Worm (Caenorhabditis elegans) whole organism, L4 larva: Measurements from ENCODE around the gene mdt-11.
A peak's percentile ranks its signal among the peaks of the same experiment; 100 is the strongest.

Experiments used
- F26F4.8 ChIP-seq: fragments of 200-800 bp; sonication (Bioruptor generic); conservative IDR thresholded peaks from 2 replicates; pipeline ENCODE4 v1.3.6; 2022; ENCODE audit warnings: missing genetic modification characterization, missing compliant biosample characterization
- F44E2.7 ChIP-seq: fragments of 200-800 bp; sonication (Bioruptor generic); IDR thresholded peaks from 2 replicates; pipeline ENCODE4 v2.1.2; 2022; ENCODE audit warnings: missing genetic modification characterization, missing compliant biosample characterization
- F49E8.2 ChIP-seq: sonication (generic microtip); optimal IDR thresholded peaks from 2 replicates; lab custom pipeline; 2016; ENCODE audit warnings: missing compliant biosample characterization, mild to moderate bottlenecking, missing genetic modification characterization, borderline replicate concordance
- R02D3.7 ChIP-seq: fragments of 150-350 bp; sonication (generic microtip); optimal IDR thresholded peaks from 3 replicates; lab custom pipeline; 2014; ENCODE audit warnings: missing biosample characterization, missing genetic modification characterization
- T20F7.1 ChIP-seq: fragments of 200-800 bp; sonication (Bioruptor generic); optimal IDR thresholded peaks from 2 replicates; lab custom pipeline; 2018; ENCODE audit warnings: mild to moderate bottlenecking, missing genetic modification characterization, missing compliant biosample characterization
- T26A8.4 ChIP-seq: fragments of 200-800 bp; sonication (Bioruptor generic); IDR thresholded peaks from 2 replicates; pipeline ENCODE4 v1.3.6; 2022; ENCODE audit warnings: missing genetic modification characterization, missing compliant biosample characterization
- Y48G9A.11 ChIP-seq: fragments of 200-800 bp; sonication (Bioruptor generic); IDR thresholded peaks from 2 replicates; pipeline ENCODE4 v1.3.6; 2022; ENCODE audit warnings: missing genetic modification reagents, missing genetic modification characterization, missing compliant biosample characterization
- Y5F2A.4 ChIP-seq: fragments of 200-800 bp; sonication (Bioruptor generic); optimal IDR thresholded peaks from 2 replicates; lab custom pipeline; 2018; ENCODE audit warnings: mild to moderate bottlenecking, missing genetic modification characterization, missing compliant biosample characterization
- Y75B8A.6 ChIP-seq: fragments of 200-800 bp; sonication (Bioruptor generic); IDR thresholded peaks from 2 replicates; pipeline ENCODE4 v1.3.6; 2022; ENCODE audit warnings: missing genetic modification reagents, missing genetic modification characterization, missing compliant biosample characterization
- ZK546.5 ChIP-seq, 2 experiments: sonication (generic microtip); optimal IDR thresholded peaks; 2 replicates each; lab custom pipeline; 2017; ENCODE audit warnings: missing biosample characterization in 2 of 2, missing genetic modification characterization in 2 of 2
- aly-2 ChIP-seq: sonication (generic microtip); optimal IDR thresholded peaks from 2 replicates; lab custom pipeline; 2018; ENCODE audit warnings: missing biosample characterization, missing genetic modification characterization
- attf-4 ChIP-seq: sonication (generic microtip); optimal IDR thresholded peaks from 3 replicates; lab custom pipeline; 2017; ENCODE audit warnings: missing biosample characterization, missing genetic modification characterization
- ceh-20 ChIP-seq: fragments of 200-800 bp; sonication (Bioruptor generic); IDR thresholded peaks from 2 replicates; pipeline ENCODE4 v1.3.6; 2022; ENCODE audit warnings: missing genetic modification reagents, missing genetic modification characterization, missing compliant biosample characterization
- ceh-28 ChIP-seq: fragments of 150-350 bp; optimal IDR thresholded peaks from 2 replicates; lab custom pipeline; 2014; ENCODE audit warnings: missing biosample characterization, missing genetic modification reagents, missing genetic modification characterization
- ces-1 ChIP-seq: fragments of 150-350 bp; sonication (generic microtip); optimal IDR thresholded peaks from 4 replicates; lab custom pipeline; 2014; ENCODE audit warnings: missing biosample characterization, missing genetic modification reagents, missing genetic modification characterization
- daf-12 ChIP-seq: fragments of 150-350 bp; optimal IDR thresholded peaks from 2 replicates; lab custom pipeline; 2014; ENCODE audit warnings: missing biosample characterization, missing genetic modification reagents, missing genetic modification characterization
- daf-16 ChIP-seq, 3 experiments: sonication (generic microtip); optimal IDR thresholded peaks; 2 replicates each; lab custom pipeline; 2016 to 2017; ENCODE audit warnings: missing genetic modification characterization in 3 of 3, missing genetic modification reagents in 3 of 3, mild to moderate bottlenecking in 2 of 3, missing compliant biosample characterization in 2 of 3, missing biosample characterization in 1 of 3, moderate library complexity in 1 of 3
- dmd-8 ChIP-seq: fragments of 200-800 bp; sonication (Bioruptor generic); IDR thresholded peaks from 2 replicates; pipeline ENCODE4 v1.3.6; 2022; ENCODE audit warnings: missing genetic modification characterization, missing compliant biosample characterization
- dve-1 ChIP-seq: sonication (generic microtip); optimal IDR thresholded peaks from 2 replicates; lab custom pipeline; 2017; ENCODE audit warnings: antibody characterized with exemption, mild to moderate bottlenecking, missing genetic modification characterization, missing compliant biosample characterization; ENCODE audit not compliant: insufficient read depth
- egl-27 ChIP-seq: sonication (generic microtip); optimal IDR thresholded peaks from 3 replicates; lab custom pipeline; 2017; ENCODE audit warnings: missing biosample characterization, missing genetic modification reagents, missing genetic modification characterization
- fkh-10 ChIP-seq: fragments of 150-350 bp; optimal IDR thresholded peaks from 2 replicates; lab custom pipeline; 2014; ENCODE audit warnings: missing biosample characterization, missing genetic modification reagents, missing genetic modification characterization
- fos-1 ChIP-seq: fragments of 150-350 bp; optimal IDR thresholded peaks from 2 replicates; lab custom pipeline; 2014; ENCODE audit warnings: missing biosample characterization, missing genetic modification characterization
- gei-8 ChIP-seq: fragments of 200-800 bp; sonication (Bioruptor generic); optimal IDR thresholded peaks from 2 replicates; lab custom pipeline; 2018; ENCODE audit warnings: mild to moderate bottlenecking, missing genetic modification characterization, missing compliant biosample characterization
- hmg-1.1 ChIP-seq: fragments of 200-800 bp; sonication (Bioruptor generic); IDR thresholded peaks from 2 replicates; pipeline ENCODE4 v1.3.6; 2022; ENCODE audit warnings: missing genetic modification reagents, missing genetic modification characterization, missing compliant biosample characterization
- lin-1 ChIP-seq: fragments of 200-800 bp; sonication (Bioruptor generic); IDR thresholded peaks from 2 replicates; pipeline ENCODE4 v1.3.6; 2022; ENCODE audit warnings: missing genetic modification reagents, missing genetic modification characterization, missing compliant biosample characterization
- lin-29 ChIP-seq: fragments of 200-800 bp; sonication (Bioruptor generic); IDR thresholded peaks from 2 replicates; pipeline ENCODE4 v1.3.6; 2022; ENCODE audit warnings: missing genetic modification reagents, missing genetic modification characterization, missing compliant biosample characterization
- lin-38 ChIP-seq: fragments of 200-800 bp; sonication (Bioruptor generic); IDR thresholded peaks from 2 replicates; pipeline ENCODE4 v1.3.6; 2022; ENCODE audit warnings: missing genetic modification reagents, missing genetic modification characterization, missing compliant biosample characterization
- lir-3 ChIP-seq: sonication (generic microtip); optimal IDR thresholded peaks from 2 replicates; lab custom pipeline; 2016; ENCODE audit warnings: mild to moderate bottlenecking, missing genetic modification characterization, missing compliant biosample characterization
- mdl-1 ChIP-seq, 2 experiments: fragments of 150-350 bp in 1 of 2; sonication (generic microtip) in 1 of 2; optimal IDR thresholded peaks; 2 replicates each; lab custom pipeline; 2014 to 2017; ENCODE audit warnings: missing biosample characterization in 2 of 2, missing genetic modification characterization in 2 of 2
- mes-2 ChIP-seq: sonication (generic microtip); optimal IDR thresholded peaks from 2 replicates; lab custom pipeline; 2016; ENCODE audit warnings: missing genotype, mild to moderate bottlenecking, missing genetic modification characterization, missing compliant biosample characterization; ENCODE audit not compliant: poor library complexity, severe bottlenecking
- mxl-2 ChIP-seq: fragments of 200-800 bp; sonication (Bioruptor generic); conservative IDR thresholded peaks from 2 replicates; pipeline ENCODE4 v1.3.6; 2022; ENCODE audit warnings: missing genetic modification reagents, missing genetic modification characterization, missing compliant biosample characterization
- nhr-10 ChIP-seq: fragments of 150-350 bp; optimal IDR thresholded peaks from 2 replicates; lab custom pipeline; 2014; ENCODE audit warnings: missing biosample characterization, missing genetic modification characterization
- nhr-237 ChIP-seq: sonication (generic microtip); optimal IDR thresholded peaks from 2 replicates; lab custom pipeline; 2017; ENCODE audit warnings: missing biosample characterization, missing genetic modification characterization
- nhr-25 ChIP-seq: sonication (generic microtip); optimal IDR thresholded peaks from 2 replicates; lab custom pipeline; 2017; ENCODE audit warnings: missing genetic modification characterization, mild to moderate bottlenecking, missing compliant biosample characterization, antibody characterized with exemption, moderate library complexity, borderline replicate concordance; ENCODE audit not compliant: insufficient read depth
- nhr-42 ChIP-seq: fragments of 200-800 bp; sonication (Bioruptor generic); IDR thresholded peaks from 2 replicates; pipeline ENCODE4 v1.3.6; 2022; ENCODE audit warnings: missing genetic modification characterization, missing compliant biosample characterization
- nhr-48 ChIP-seq: sonication (generic microtip); optimal IDR thresholded peaks from 2 replicates; lab custom pipeline; 2016; ENCODE audit warnings: mild to moderate bottlenecking, missing genetic modification characterization, missing compliant biosample characterization
- nhr-6 ChIP-seq: fragments of 150-350 bp; optimal IDR thresholded peaks from 2 replicates; lab custom pipeline; 2014; ENCODE audit warnings: missing biosample characterization, missing genetic modification characterization
- pqm-1 ChIP-seq: sonication (generic microtip); optimal IDR thresholded peaks from 2 replicates; lab custom pipeline; 2017; ENCODE audit warnings: missing biosample characterization, missing genetic modification characterization
- set-16 ChIP-seq: fragments of 200-800 bp; sonication (Bioruptor generic); IDR thresholded peaks from 2 replicates; pipeline ENCODE4 v1.3.6; 2022; ENCODE audit warnings: missing genetic modification reagents, missing genetic modification characterization, missing compliant biosample characterization
- snpc-4 ChIP-seq: fragments of 150-350 bp; optimal IDR thresholded peaks from 2 replicates; lab custom pipeline; 2014; ENCODE audit warnings: missing biosample characterization, missing genetic modification characterization
- spr-3 ChIP-seq: fragments of 200-800 bp; sonication (Bioruptor generic); optimal IDR thresholded peaks from 2 replicates; lab custom pipeline; 2018; ENCODE audit warnings: mild to moderate bottlenecking, missing genetic modification characterization, missing compliant biosample characterization
- tag-97 ChIP-seq: fragments of 200-800 bp; sonication (Bioruptor generic); IDR thresholded peaks from 2 replicates; pipeline ENCODE4 v1.3.6; 2022; ENCODE audit warnings: missing genetic modification characterization, missing compliant biosample characterization
- unc-130 ChIP-seq: sonication (generic microtip); optimal IDR thresholded peaks from 2 replicates; lab custom pipeline; 2016; ENCODE audit warnings: missing genetic modification reagents, missing genetic modification characterization, missing compliant biosample characterization
- unc-39 ChIP-seq: sonication (generic microtip); optimal IDR thresholded peaks from 2 replicates; lab custom pipeline; 2017; ENCODE audit warnings: missing biosample characterization, missing genetic modification characterization
- vab-7 ChIP-seq: fragments of 200-800 bp; sonication (Bioruptor generic); IDR thresholded peaks from 2 replicates; pipeline ENCODE4 v1.3.6; 2022; ENCODE audit warnings: missing genetic modification reagents, missing genetic modification characterization, missing compliant biosample characterization
- zfp-2 ChIP-seq: sonication (generic microtip); optimal IDR thresholded peaks from 2 replicates; lab custom pipeline; 2016; ENCODE audit warnings: mild to moderate bottlenecking, missing genetic modification characterization, missing compliant biosample characterization
- zfp-3 ChIP-seq: fragments of 200-800 bp; sonication (Bioruptor generic); conservative IDR thresholded peaks from 2 replicates; pipeline ENCODE4 v1.3.6; 2022; ENCODE audit warnings: missing genetic modification reagents, missing genetic modification characterization, missing compliant biosample characterization
- zip-11 ChIP-seq: fragments of 200-800 bp; sonication (Bioruptor generic); IDR thresholded peaks from 2 replicates; pipeline ENCODE4 v1.3.6; 2022; ENCODE audit warnings: missing genetic modification characterization, missing compliant biosample characterization
- ztf-11 ChIP-seq: fragments of 150-350 bp; optimal IDR thresholded peaks from 2 replicates; lab custom pipeline; 2014; ENCODE audit warnings: missing biosample characterization, missing genetic modification characterization

Gene mdt-11

DNA sequence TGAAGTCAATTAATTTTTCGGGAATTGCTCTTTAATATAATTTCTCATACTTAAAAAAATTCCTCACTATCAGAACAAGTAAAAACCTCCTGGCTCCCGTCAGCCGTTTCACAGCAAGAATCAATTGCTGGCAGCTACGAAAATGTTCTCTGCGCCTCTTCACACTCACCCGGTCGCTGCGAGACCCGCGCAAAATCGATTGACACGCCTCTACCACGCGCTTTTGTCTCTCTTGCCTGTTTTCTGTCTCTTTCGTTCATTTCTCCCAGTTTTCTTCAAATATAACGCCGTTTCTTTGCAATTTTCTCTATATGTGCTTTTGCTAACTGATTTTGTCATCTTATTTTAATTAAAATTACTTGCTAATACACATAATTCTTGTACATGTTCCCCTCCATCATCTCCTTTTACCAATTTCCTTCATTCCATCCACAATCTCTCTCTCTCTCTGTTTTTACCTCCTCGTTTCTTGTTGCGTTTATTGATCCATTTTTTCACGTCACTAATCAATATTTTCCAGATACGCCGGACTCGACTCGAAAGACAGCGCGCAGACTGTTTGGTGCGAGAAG lies 3.5 kb downstream of the mdt-11 start, which contains the start of gene pcf-11 (continued):
- TF ChIP-seq nhr-10 (no peak), mdl-1 (tag; optimal IDR thresholded peaks at IDR 0.05; lab: Kevin White, UChicago) (peak; percentile 45 to 80), nhr-42 (GFP tag; lab: Robert Waterston, UW) (no peak; the same call in 1 of the 2 replicates), hmg-1.1 (peak; percentile 62), F26F4.8 (GFP tag; lab: Robert Waterston, UW) (no peak), lin-1 (GFP tag; lab: Robert Waterston, UW) (no peak), ceh-28 (tag; lab: Kevin White, UChicago) (peak; percentile 58), zip-11 (GFP tag; lab: Robert Waterston, UW) (no peak), nhr-25 (tag; lab: Kevin White, UChicago) (no peak), unc-130 (GFP tag; lab: Kevin White, UChicago) (peak; percentile 7), T26A8.4 (no peak), fkh-10 (no peak), ztf-11 (tag; lab: Kevin White, UChicago) (no peak), nhr-6 (tag; lab: Kevin White, UChicago) (peak; percentile 50), ceh-20 (GFP tag; lab: Robert Waterston, UW) (no peak), Y5F2A.4 (GFP tag; lab: Kevin White, UChicago) (no peak), F44E2.7 (no peak), daf-12 (tag; lab: Kevin White, UChicago) (no peak), mxl-2 (GFP tag; lab: Robert Waterston, UW) (no peak), Y48G9A.11 (GFP tag; lab: Robert Waterston, UW) (no peak), dve-1 (tag; lab: Kevin White, UChicago) (peak; percentile 53), Y75B8A.6 (no peak), ZK546.5 (tag; optimal IDR thresholded peaks at IDR 0.05; lab: Kevin White, UChicago) (no peak), nhr-48 (tag; lab: Kevin White, UChicago) (no peak), R02D3.7 (no peak), fos-1 (tag; lab: Kevin White, UChicago) (no peak), tag-97 (GFP tag; lab: Robert Waterston, UW) (no peak), snpc-4 (tag; lab: Kevin White, UChicago) (no peak), unc-39 (no peak), lir-3 (tag; lab: Kevin White, UChicago) (no peak), attf-4 (no peak), aly-2 (tag; lab: Kevin White, UChicago) (no peak), dmd-8 (GFP tag; lab: Robert Waterston, UW) (no peak), pqm-1 (tag; lab: Kevin White, UChicago) (no peak), gei-8 (GFP tag; lab: Kevin White, UChicago) (no peak)

DNA sequence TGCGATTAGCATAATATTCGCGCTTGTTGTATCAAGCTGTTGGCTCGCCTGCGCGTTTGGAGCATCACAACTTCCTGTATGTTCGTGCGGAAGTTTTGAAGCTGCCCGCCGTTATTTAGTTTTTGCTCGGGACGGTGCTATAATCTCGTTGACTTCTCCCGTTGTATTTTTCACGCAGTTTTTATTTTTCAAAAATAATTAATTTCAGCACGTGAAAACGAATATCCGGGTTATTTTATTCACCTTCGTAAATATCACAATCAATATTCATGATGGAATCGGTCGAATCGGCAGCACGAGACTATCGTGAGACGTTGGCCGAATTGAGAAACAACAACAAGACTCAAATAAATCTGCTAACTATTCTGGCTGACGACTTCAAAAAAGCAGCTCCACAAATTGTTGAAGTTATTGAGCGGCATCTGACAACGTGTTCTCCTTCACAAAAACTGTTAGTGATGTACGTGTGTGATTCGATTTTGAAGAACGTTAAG lies 4.2 kb downstream of the mdt-11 start:
- TF ChIP-seq ztf-11 (tag; lab: Kevin White, UChicago): no peak
- TF ChIP-seq zfp-3 (GFP tag; lab: Robert Waterston, UW): peak; percentile 82
- TF ChIP-seq mes-2 (tag; lab: Kevin White, UChicago): no peak
- TF ChIP-seq daf-12 (tag; lab: Kevin White, UChicago): no peak
- no peak for TF ChIP-seq spr-3 (GFP tag; lab: Kevin White, UChicago)
- 0 out of 2 replicates have a peak, but pooled peaks have one; percentile 30 for TF ChIP-seq hmg-1.1
- no peak for TF ChIP-seq unc-39
- no peak for TF ChIP-seq ces-1 (GFP tag; lab: Kevin White, UChicago)
- TF ChIP-seq lin-38 (GFP tag; lab: Robert Waterston, UW): peak; percentile 55; the same call in 1 of the 2 replicates
- peak; percentile 62 for TF ChIP-seq T20F7.1 (GFP tag; lab: Kevin White, UChicago)
- no peak for TF ChIP-seq F49E8.2
- TF ChIP-seq nhr-48 (tag; lab: Kevin White, UChicago): no peak
- TF ChIP-seq lin-29: no peak
- no peak for TF ChIP-seq egl-27 (tag; lab: Kevin White, UChicago)
- TF ChIP-seq fkh-10: no peak
- no peak for TF ChIP-seq set-16
- no peak for TF ChIP-seq daf-16 (GFP tag; optimal IDR thresholded peaks at IDR 0.05; lab: Kevin White, UChicago)
- TF ChIP-seq daf-16 (tag; optimal IDR thresholded peaks at IDR 0.05; lab: Kevin White, UChicago): no peak
- TF ChIP-seq lir-3 (tag; lab: Kevin White, UChicago): no peak
- no peak; the same call in 1 of the 2 replicates for TF ChIP-seq vab-7 (GFP tag; lab: Robert Waterston, UW)
- TF ChIP-seq nhr-237: no peak
- TF ChIP-seq dmd-8 (GFP tag; lab: Robert Waterston, UW): no peak
- TF ChIP-seq zfp-2 (tag; lab: Kevin White, UChicago): no peak
